Worm (Caenorhabditis elegans) whole organism, late embryonic: ENCODE measurements around the gene npp-5.

Experiments
- C08G9.2 ChIP-seq: sonication (generic microtip); optimal IDR thresholded peaks from 2 replicates; lab custom pipeline; 2016; ENCODE audit warnings: mild to moderate bottlenecking, missing genetic modification characterization, moderate library complexity, missing compliant biosample characterization
- F13H6.1 ChIP-seq: sonication (generic microtip); optimal IDR thresholded peaks from 2 replicates; lab custom pipeline; 2016; ENCODE audit warnings: missing genetic modification characterization, missing compliant biosample characterization
- K02D7.2 ChIP-seq: sonication (generic microtip); optimal IDR thresholded peaks from 2 replicates; lab custom pipeline; 2017; ENCODE audit warnings: mild to moderate bottlenecking, missing genetic modification characterization, missing compliant biosample characterization
- K09A11.1 ChIP-seq: sonication (generic microtip); optimal IDR thresholded peaks from 2 replicates; lab custom pipeline; 2017; ENCODE audit warnings: antibody characterized with exemption, mild to moderate bottlenecking, missing genetic modification characterization, missing compliant biosample characterization; ENCODE audit not compliant: insufficient read depth
- ama-1 ChIP-seq: fragments of 150-350 bp; optimal IDR thresholded peaks from 2 replicates; lab custom pipeline; 2014
- ceh-18 ChIP-seq: sonication (generic microtip); optimal IDR thresholded peaks from 2 replicates; lab custom pipeline; 2016; ENCODE audit warnings: missing genetic modification characterization, missing compliant biosample characterization
- ceh-19 ChIP-seq: fragments of 200-800 bp; sonication (Bioruptor generic); optimal IDR thresholded peaks from 2 replicates; lab custom pipeline; 2018; ENCODE audit warnings: mild to moderate bottlenecking, missing genetic modification characterization, missing compliant biosample characterization
- ceh-22 ChIP-seq: sonication (generic microtip); optimal IDR thresholded peaks from 2 replicates; lab custom pipeline; 2017; ENCODE audit warnings: missing biosample characterization, missing genetic modification characterization
- ceh-30 ChIP-seq: fragments of 150-350 bp; optimal IDR thresholded peaks from 2 replicates; lab custom pipeline; 2014; ENCODE audit warnings: missing biosample characterization, missing genetic modification characterization
- ceh-31 ChIP-seq: sonication (generic microtip); optimal IDR thresholded peaks from 2 replicates; lab custom pipeline; 2016; ENCODE audit warnings: missing genetic modification characterization, missing compliant biosample characterization
- ceh-45 ChIP-seq: fragments of 200-800 bp; sonication (Bioruptor generic); IDR thresholded peaks from 2 replicates; pipeline ENCODE4 v1.3.6; 2022; ENCODE audit warnings: missing genetic modification reagents, missing genetic modification characterization, missing compliant biosample characterization
- ceh-48 ChIP-seq: sonication (generic microtip); optimal IDR thresholded peaks from 2 replicates; lab custom pipeline; 2016; ENCODE audit warnings: missing genetic modification characterization, inconsistent platforms, missing compliant biosample characterization
- ceh-6 ChIP-seq: fragments of 200-800 bp; sonication (Bioruptor generic); optimal IDR thresholded peaks from 2 replicates; lab custom pipeline; 2018; ENCODE audit warnings: mild to moderate bottlenecking, missing genetic modification characterization, missing compliant biosample characterization
- ceh-9 ChIP-seq: sonication (generic microtip); optimal IDR thresholded peaks from 2 replicates; lab custom pipeline; 2016; ENCODE audit warnings: mild to moderate bottlenecking, missing genetic modification characterization, inconsistent platforms, missing compliant biosample characterization
- dmd-4 ChIP-seq: sonication (generic microtip); optimal IDR thresholded peaks from 2 replicates; lab custom pipeline; 2016; ENCODE audit warnings: borderline replicate concordance, missing genetic modification characterization, missing compliant biosample characterization
- dve-1 ChIP-seq: sonication (generic microtip); optimal IDR thresholded peaks from 2 replicates; lab custom pipeline; 2017; ENCODE audit warnings: antibody characterized with exemption, mild to moderate bottlenecking, missing genetic modification characterization, missing compliant biosample characterization
- elt-2 ChIP-seq: sonication (generic microtip); optimal IDR thresholded peaks from 2 replicates; lab custom pipeline; 2016; ENCODE audit warnings: missing genetic modification reagents, missing genetic modification characterization, missing compliant biosample characterization
- elt-4 ChIP-seq: sonication (generic microtip); optimal IDR thresholded peaks from 2 replicates; lab custom pipeline; 2016; ENCODE audit warnings: missing genetic modification characterization, missing compliant biosample characterization
- ets-4 ChIP-seq: sonication (generic microtip); optimal IDR thresholded peaks from 2 replicates; lab custom pipeline; 2016; ENCODE audit warnings: missing genetic modification characterization, missing compliant biosample characterization
- eyg-1 ChIP-seq: sonication (generic microtip); optimal IDR thresholded peaks from 2 replicates; lab custom pipeline; 2016; ENCODE audit warnings: missing genotype, missing genetic modification characterization, missing compliant biosample characterization
- fax-1 ChIP-seq: sonication (generic microtip); optimal IDR thresholded peaks from 2 replicates; lab custom pipeline; 2016; ENCODE audit warnings: missing genotype, missing genetic modification characterization, missing compliant biosample characterization
- fkh-6 ChIP-seq: sonication (generic microtip); optimal IDR thresholded peaks from 2 replicates; lab custom pipeline; 2016; ENCODE audit warnings: missing genetic modification characterization, missing compliant biosample characterization
- hlh-13 ChIP-seq: fragments of 200-800 bp; sonication (Bioruptor generic); optimal IDR thresholded peaks from 2 replicates; lab custom pipeline; 2018; ENCODE audit warnings: mild to moderate bottlenecking, missing genetic modification characterization, missing compliant biosample characterization
- hlh-15 ChIP-seq: sonication (generic microtip); optimal IDR thresholded peaks from 2 replicates; lab custom pipeline; 2016; ENCODE audit warnings: missing genetic modification characterization, missing compliant biosample characterization
- hlh-30 ChIP-seq: sonication (generic microtip); optimal IDR thresholded peaks from 2 replicates; lab custom pipeline; 2017; ENCODE audit warnings: antibody characterized with exemption, missing genetic modification characterization, missing compliant biosample characterization; ENCODE audit not compliant: insufficient read depth
- hlh-8 ChIP-seq: sonication (generic microtip); optimal IDR thresholded peaks from 2 replicates; lab custom pipeline; 2016; ENCODE audit warnings: missing genotype, missing genetic modification characterization, missing compliant biosample characterization
- lin-11 ChIP-seq: fragments of 200-800 bp; sonication (Bioruptor generic); optimal IDR thresholded peaks from 2 replicates; lab custom pipeline; 2018; ENCODE audit warnings: mild to moderate bottlenecking, missing genetic modification characterization, missing compliant biosample characterization
- madf-2 ChIP-seq: sonication (generic microtip); optimal IDR thresholded peaks from 2 replicates; lab custom pipeline; 2017; ENCODE audit warnings: missing genetic modification characterization, missing compliant biosample characterization
- nfya-1 ChIP-seq: sonication (generic microtip); optimal IDR thresholded peaks from 2 replicates; lab custom pipeline; 2017; ENCODE audit warnings: missing genetic modification characterization, mild to moderate bottlenecking, missing compliant biosample characterization, antibody characterized with exemption, moderate library complexity
- nhr-232 ChIP-seq: sonication (generic microtip); optimal IDR thresholded peaks from 2 replicates; lab custom pipeline; 2016; ENCODE audit warnings: missing genetic modification characterization, missing compliant biosample characterization
- npax-4 ChIP-seq: sonication (generic microtip); optimal IDR thresholded peaks from 2 replicates; lab custom pipeline; 2016; ENCODE audit warnings: missing genetic modification characterization, missing compliant biosample characterization
- pat-9 ChIP-seq: fragments of 200-800 bp; sonication (Bioruptor generic); optimal IDR thresholded peaks from 2 replicates; lab custom pipeline; 2018; ENCODE audit warnings: mild to moderate bottlenecking, missing genetic modification characterization, moderate library complexity, missing compliant biosample characterization
- pha-2 ChIP-seq: sonication (generic microtip); optimal IDR thresholded peaks from 2 replicates; lab custom pipeline; 2017; ENCODE audit warnings: mild to moderate bottlenecking, missing genetic modification characterization, missing compliant biosample characterization
- pha-4 ChIP-seq: fragments of 150-350 bp; optimal IDR thresholded peaks from 2 replicates; lab custom pipeline; 2018; ENCODE audit warnings: missing biosample characterization, missing genetic modification reagents, missing genetic modification characterization
- pqm-1 ChIP-seq: sonication (generic microtip); optimal IDR thresholded peaks from 2 replicates; lab custom pipeline; 2016; ENCODE audit warnings: missing genetic modification characterization, missing compliant biosample characterization
- pros-1 ChIP-seq: fragments of 150-350 bp; optimal IDR thresholded peaks from 2 replicates; lab custom pipeline; 2014; ENCODE audit warnings: missing biosample characterization, missing genetic modification reagents, missing genetic modification characterization
- ref-2 ChIP-seq: sonication (generic microtip); optimal IDR thresholded peaks from 2 replicates; lab custom pipeline; 2016; ENCODE audit warnings: missing genetic modification characterization, missing compliant biosample characterization
- rnt-1 ChIP-seq: sonication (generic microtip); optimal IDR thresholded peaks from 2 replicates; lab custom pipeline; 2016; ENCODE audit warnings: missing genetic modification characterization, missing compliant biosample characterization
- sdc-2 ChIP-seq: sonication (generic microtip); optimal IDR thresholded peaks from 2 replicates; lab custom pipeline; 2016; ENCODE audit warnings: missing genotype, missing genetic modification characterization, missing compliant biosample characterization
- sox-2 ChIP-seq: fragments of 200-800 bp; sonication (Bioruptor generic); IDR thresholded peaks from 2 replicates; pipeline ENCODE4 v1.3.6; 2022; ENCODE audit warnings: missing genetic modification reagents, missing genetic modification characterization, missing compliant biosample characterization
- sox-4 ChIP-seq: sonication (generic microtip); optimal IDR thresholded peaks from 2 replicates; lab custom pipeline; 2017; ENCODE audit warnings: mild to moderate bottlenecking, missing genetic modification characterization, inconsistent platforms, missing compliant biosample characterization
- syd-9 ChIP-seq: sonication (generic microtip); optimal IDR thresholded peaks from 2 replicates; lab custom pipeline; 2016; ENCODE audit warnings: mild to moderate bottlenecking, missing genetic modification characterization, moderate library complexity, missing compliant biosample characterization
- tbx-2 ChIP-seq: sonication (generic microtip); optimal IDR thresholded peaks from 2 replicates; lab custom pipeline; 2016; ENCODE audit warnings: missing genetic modification characterization, missing compliant biosample characterization
- unc-3 ChIP-seq, 2 experiments: fragments of 200-800 bp in 1 of 2; sonication (Bioruptor generic) in 1 of 2; sonication (generic microtip) in 1 of 2; conservative IDR thresholded peaks in 1 of 2; optimal IDR thresholded peaks in 1 of 2; 2 replicates each; pipeline versions ENCODE4 v1.3.6 to Lab custom; 2016 to 2022; ENCODE audit warnings: missing compliant biosample characterization in 2 of 2, missing genetic modification characterization in 2 of 2, missing genetic modification reagents in 1 of 2
- unc-42 ChIP-seq: sonication (generic microtip); optimal IDR thresholded peaks from 2 replicates; lab custom pipeline; 2016; ENCODE audit warnings: missing genotype, missing genetic modification characterization, missing compliant biosample characterization
- unc-55 ChIP-seq: sonication (generic microtip); optimal IDR thresholded peaks from 2 replicates; lab custom pipeline; 2017; ENCODE audit warnings: missing biosample characterization, missing genetic modification reagents, missing genetic modification characterization

The npp-5 gene

ce11 chrII:11635745-11636161 is 36.1 kb upstream of the npp-5 start (continued):
- TF ChIP-seq ceh-22 (tag; lab: Kevin White, UChicago), result no peak
- peak; percentile 84 for TF ChIP-seq madf-2
- TF ChIP-seq hlh-8 (tag; lab: Kevin White, UChicago), result peak; percentile 35
- TF ChIP-seq npax-4 (tag; lab: Kevin White, UChicago), result no peak
- no peak for TF ChIP-seq dmd-4
- TF ChIP-seq dve-1 (tag; lab: Kevin White, UChicago), result peak; percentile 54
- TF ChIP-seq pros-1 (tag; lab: Kevin White, UChicago), result peak; percentile 87
- TF ChIP-seq ceh-48 (tag; lab: Kevin White, UChicago), result peak; percentile 44
- peak; percentile 56 for TF ChIP-seq tbx-2 (tag; lab: Kevin White, UChicago)
- peak; percentile 39 for TF ChIP-seq sdc-2 (tag; lab: Kevin White, UChicago)
- peak; percentile 6 for TF ChIP-seq C08G9.2 (tag; lab: Kevin White, UChicago)
- peak; percentile 5 for TF ChIP-seq ceh-6 (GFP tag; lab: Kevin White, UChicago)
- peak; percentile 52 for TF ChIP-seq rnt-1 (tag; lab: Kevin White, UChicago)
- TF ChIP-seq pat-9 (tag; lab: Kevin White, UChicago), result peak; percentile 33
- TF ChIP-seq ceh-30, result no peak
- peak; percentile 55 for TF ChIP-seq K09A11.1 (tag; lab: Kevin White, UChicago)
- TF ChIP-seq pha-2 (tag; lab: Kevin White, UChicago), result no peak
- peak; percentile 29 for TF ChIP-seq ceh-18
- TF ChIP-seq unc-55 (GFP tag; lab: Kevin White, UChicago), result peak; percentile 87

DNA sequence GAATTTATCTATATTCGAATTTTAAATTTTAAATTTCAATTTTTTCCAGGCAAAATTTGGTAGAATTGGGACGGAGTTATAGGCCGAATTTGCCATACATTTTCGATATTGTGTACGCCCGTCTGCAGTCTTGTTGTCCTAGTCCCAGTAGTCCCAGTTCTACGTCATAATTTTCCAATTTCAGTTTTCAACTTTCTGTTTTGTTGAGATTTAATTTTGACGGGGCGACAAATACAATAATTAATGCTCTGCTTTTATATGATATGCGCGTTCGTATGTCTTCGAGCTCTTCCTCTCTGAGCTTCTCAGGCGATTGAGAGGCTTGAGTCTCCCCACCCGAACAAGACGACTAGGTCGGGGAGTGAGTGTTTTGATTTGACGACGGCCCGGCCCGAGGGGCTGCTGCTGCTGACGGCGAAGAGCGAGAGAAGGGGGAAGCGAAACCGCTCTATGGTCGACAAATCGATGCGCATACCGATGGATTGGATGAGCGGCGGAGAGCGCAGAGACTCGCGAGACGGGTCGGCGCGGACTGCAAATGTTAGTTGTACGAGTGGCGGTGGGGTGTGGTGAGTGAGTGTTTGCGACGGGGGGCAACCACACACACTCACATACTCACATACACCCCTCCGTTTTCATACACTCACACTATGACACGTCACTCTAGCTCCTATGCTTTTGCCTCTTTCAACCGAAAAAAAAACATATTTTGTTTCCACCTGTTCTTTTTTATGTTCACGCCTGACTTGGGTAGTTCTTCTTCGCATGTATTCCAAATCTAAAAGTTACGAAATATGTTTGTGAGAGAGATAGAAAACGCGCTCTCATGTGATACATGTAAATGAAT is 35.3 kb upstream of the npp-5 start:
- TF ChIP-seq ama-1, result no peak
- peak; percentile 82 for TF ChIP-seq ref-2
- peak; percentile 44 for TF ChIP-seq nhr-232 (tag; lab: Kevin White, UChicago)
- peak; percentile 60 for TF ChIP-seq hlh-30
- 0 out of 2 replicates have a peak, but pooled peaks have one; percentile 42 for TF ChIP-seq ceh-45
- TF ChIP-seq sox-2 (GFP tag; lab: Robert Waterston, UW), result no peak
- peak; percentile 91 for TF ChIP-seq F13H6.1 (tag; lab: Kevin White, UChicago)
- TF ChIP-seq hlh-15, result no peak
- TF ChIP-seq unc-55 (GFP tag; lab: Kevin White, UChicago), result peak; percentile 88
- peak; percentile 57 for TF ChIP-seq ceh-19 (GFP tag; lab: Kevin White, UChicago)
- TF ChIP-seq fkh-6 (tag; lab: Kevin White, UChicago), result peak; percentile 52
- no peak for TF ChIP-seq ceh-9
- peak; percentile 41 for TF ChIP-seq pat-9 (tag; lab: Kevin White, UChicago)
- peak; percentile 33 for TF ChIP-seq pqm-1 (tag; lab: Kevin White, UChicago)
- TF ChIP-seq lin-11 (tag; lab: Kevin White, UChicago), result no peak
- peak; percentile 78 for TF ChIP-seq eyg-1 (tag; lab: Kevin White, UChicago)
- peak; percentile 43 for TF ChIP-seq sox-4
- TF ChIP-seq elt-4, result peak; percentile 6
- TF ChIP-seq elt-2 (tag; lab: Kevin White, UChicago), result peak; percentile 33
- peak; percentile 81 for TF ChIP-seq dmd-4
- 0 out of 2 replicates have a peak, but pooled peaks have one; percentile 30 for TF ChIP-seq unc-3 (GFP tag; conservative IDR thresholded peaks at IDR 0.05; lab: Robert Waterston, UW)
- no peak for TF ChIP-seq unc-3 (tag; optimal IDR thresholded peaks at IDR 0.05; lab: Kevin White, UChicago)
- peak; percentile 79 for TF ChIP-seq pha-2 (tag; lab: Kevin White, UChicago)
- TF ChIP-seq npax-4 (tag; lab: Kevin White, UChicago), result no peak
- no peak for TF ChIP-seq pha-4
- peak; percentile 58 for TF ChIP-seq ets-4 (tag; lab: Kevin White, UChicago)
- peak; percentile 82 for TF ChIP-seq hlh-8 (tag; lab: Kevin White, UChicago)
- no peak for TF ChIP-seq K02D7.2 (tag; lab: Kevin White, UChicago)
- peak; percentile 54 for TF ChIP-seq unc-42
- no peak for TF ChIP-seq hlh-13
- TF ChIP-seq syd-9 (tag; lab: Kevin White, UChicago), result peak; percentile 66
- peak; percentile 93 for TF ChIP-seq ceh-31 (tag; lab: Kevin White, UChicago)
- TF ChIP-seq nfya-1, result peak; percentile 94
- TF ChIP-seq K09A11.1 (tag; lab: Kevin White, UChicago), result peak; percentile 40
- TF ChIP-seq tbx-2 (tag; lab: Kevin White, UChicago), result peak; percentile 97
- TF ChIP-seq fax-1, result peak; percentile 59
- TF ChIP-seq C08G9.2 (tag; lab: Kevin White, UChicago), result peak; percentile 54
- peak; percentile 97 for TF ChIP-seq madf-2
